Fruit fly (Drosophila melanogaster) whole organism, embryonic: ENCODE results near the gene CG5973.

Source experiments
- ATbp ChIP-seq: fragments of 200-800 bp; sonication (Bioruptor generic); optimal IDR thresholded peaks from 2 replicates; lab custom pipeline; 2017; ENCODE audit warnings: missing biosample characterization, mild to moderate bottlenecking, missing genetic modification characterization, missing genetic modification reagents
- Adf1 ChIP-seq: fragments of 200-800 bp; sonication (Bioruptor generic); IDR thresholded peaks from 2 replicates; pipeline ENCODE4 v1.3.6; 2022; ENCODE audit warnings: missing biosample characterization, missing genetic modification characterization
- BEAF-32 ChIP-seq: fragments of 200-800 bp; sonication (Bioruptor generic); optimal IDR thresholded peaks from 3 replicates; lab custom pipeline; 2017; ENCODE audit warnings: missing biosample characterization, missing genetic modification characterization, mild to moderate bottlenecking, moderate library complexity, missing genetic modification reagents
- CG11456 ChIP-seq: fragments of 200-800 bp; sonication (Bioruptor generic); IDR thresholded peaks from 3 replicates; pipeline ENCODE4 v1.3.6; 2022; ENCODE audit warnings: missing biosample characterization, missing genetic modification characterization
- CG11695 ChIP-seq: fragments of 200-800 bp; sonication (Bioruptor generic); IDR thresholded peaks from 3 replicates; pipeline ENCODE4 v1.3.6; 2022; ENCODE audit warnings: missing biosample characterization, missing genetic modification characterization
- CG12071 ChIP-seq: fragments of 200-800 bp; sonication (Bioruptor generic); optimal IDR thresholded peaks from 3 replicates; lab custom pipeline; 2018; ENCODE audit warnings: missing biosample characterization, mild to moderate bottlenecking, missing genetic modification characterization
- CG12942 ChIP-seq: fragments of 200-800 bp; sonication (Bioruptor generic); optimal IDR thresholded peaks from 3 replicates; lab custom pipeline; 2016; ENCODE audit warnings: missing biosample characterization, missing genetic modification characterization
- CG13287 ChIP-seq: fragments of 200-800 bp; sonication (Bioruptor generic); IDR thresholded peaks from 2 replicates; pipeline ENCODE4 v1.3.6; 2022; ENCODE audit warnings: missing biosample characterization, missing genetic modification characterization; ENCODE audit not compliant: partially characterized antibody
- CG1602 ChIP-seq: fragments of 200-800 bp; sonication (Bioruptor generic); optimal IDR thresholded peaks from 3 replicates; lab custom pipeline; 2016; ENCODE audit warnings: missing biosample characterization, missing genetic modification characterization
- CG16815 ChIP-seq: fragments of 200-800 bp; sonication (Bioruptor generic); optimal IDR thresholded peaks from 3 replicates; lab custom pipeline; 2017; ENCODE audit warnings: missing biosample characterization, mild to moderate bottlenecking, missing genetic modification characterization
- CG17361 ChIP-seq: fragments of 200-800 bp; sonication (Bioruptor generic); IDR thresholded peaks from 3 replicates; pipeline ENCODE4 v1.3.6; 2022; ENCODE audit warnings: missing biosample characterization, missing genetic modification characterization
- CG17612 ChIP-seq: fragments of 200-800 bp; sonication (Bioruptor generic); IDR thresholded peaks from 2 replicates; pipeline ENCODE4 v1.3.6; 2022; ENCODE audit warnings: missing biosample characterization, missing genetic modification characterization
- CG17802 ChIP-seq: fragments of 200-800 bp; sonication (Bioruptor generic); optimal IDR thresholded peaks from 2 replicates; lab custom pipeline; 2018; ENCODE audit warnings: missing biosample characterization, mild to moderate bottlenecking, missing genetic modification characterization, moderate library complexity
- CG17829 ChIP-seq: fragments of 200-800 bp; optimal IDR thresholded peaks from 2 replicates; lab custom pipeline; 2019; ENCODE audit warnings: missing biosample characterization, mild to moderate bottlenecking, missing genetic modification characterization, moderate library complexity
- CG2116 ChIP-seq: fragments of 200-800 bp; sonication (Bioruptor generic); optimal IDR thresholded peaks from 3 replicates; lab custom pipeline; 2018; ENCODE audit warnings: missing biosample characterization, mild to moderate bottlenecking, missing genetic modification characterization
- CG2712 ChIP-seq: fragments of 200-800 bp; optimal IDR thresholded peaks from 3 replicates; lab custom pipeline; 2019; ENCODE audit warnings: missing biosample characterization, mild to moderate bottlenecking, missing genetic modification characterization, moderate library complexity
- CG3847 ChIP-seq: fragments of 200-800 bp; sonication (Bioruptor generic); IDR thresholded peaks from 2 replicates; pipeline ENCODE4 v1.3.6; 2022; ENCODE audit warnings: missing biosample characterization, missing genetic modification characterization
- CG4328 ChIP-seq: fragments of 200-800 bp; sonication (Bioruptor generic); optimal IDR thresholded peaks from 3 replicates; lab custom pipeline; 2017; ENCODE audit warnings: missing biosample characterization, missing genetic modification reagents, missing genetic modification characterization
- CG4360 ChIP-seq: fragments of 200-800 bp; sonication (Bioruptor generic); IDR thresholded peaks from 2 replicates; pipeline ENCODE4 v1.3.6; 2022; ENCODE audit warnings: missing biosample characterization, missing genetic modification characterization
- CG4707 ChIP-seq: fragments of 200-800 bp; sonication (Bioruptor generic); optimal IDR thresholded peaks from 2 replicates; lab custom pipeline; 2018; ENCODE audit warnings: missing biosample characterization, mild to moderate bottlenecking, missing genetic modification characterization, moderate library complexity
- CG8388 ChIP-seq: fragments of 200-800 bp; sonication (Bioruptor generic); optimal IDR thresholded peaks from 2 replicates; lab custom pipeline; 2019; ENCODE audit warnings: missing biosample characterization, mild to moderate bottlenecking, missing genetic modification characterization, moderate library complexity
- CTCF ChIP-seq: fragments of 200-800 bp; sonication (Bioruptor generic); optimal IDR thresholded peaks from 2 replicates; lab custom pipeline; 2017; ENCODE audit warnings: missing biosample characterization, mild to moderate bottlenecking, missing genetic modification characterization, moderate library complexity
- CkIIα-i1 ChIP-seq: fragments of 200-800 bp; sonication (Bioruptor generic); IDR thresholded peaks from 2 replicates; pipeline ENCODE4 v1.3.6; 2022; ENCODE audit warnings: missing biosample characterization, missing genetic modification characterization
- Dip2 ChIP-seq: fragments of 200-800 bp; sonication (Bioruptor generic); IDR thresholded peaks from 2 replicates; pipeline ENCODE4 v1.3.6; 2022; ENCODE audit warnings: missing biosample characterization, missing genetic modification characterization
- H15 ChIP-seq: fragments of 200-800 bp; sonication (Bioruptor generic); IDR thresholded peaks from 3 replicates; pipeline ENCODE4 v1.3.6; 2022; ENCODE audit warnings: missing biosample characterization, missing genetic modification characterization
- Lhr ChIP-seq: fragments of 200-800 bp; sonication (Bioruptor generic); optimal IDR thresholded peaks from 3 replicates; lab custom pipeline; 2017; ENCODE audit warnings: mild to moderate bottlenecking, missing biosample characterization, missing genetic modification reagents, missing genetic modification characterization
- MESR4 ChIP-seq: fragments of 200-800 bp; sonication (Bioruptor generic); optimal IDR thresholded peaks from 2 replicates; lab custom pipeline; 2018; ENCODE audit warnings: missing biosample characterization, mild to moderate bottlenecking, missing genetic modification characterization, moderate library complexity
- NfI ChIP-seq: fragments of 200-800 bp; sonication (Bioruptor generic); optimal IDR thresholded peaks from 3 replicates; lab custom pipeline; 2018; ENCODE audit warnings: missing biosample characterization, mild to moderate bottlenecking, missing genetic modification characterization, moderate library complexity
- ac ChIP-seq: fragments of 200-800 bp; sonication (Bioruptor generic); optimal IDR thresholded peaks from 3 replicates; lab custom pipeline; 2017; ENCODE audit warnings: missing biosample characterization, mild to moderate bottlenecking, missing genetic modification characterization
- az2 ChIP-seq: fragments of 200-800 bp; sonication (Bioruptor generic); optimal IDR thresholded peaks from 3 replicates; lab custom pipeline; 2016; ENCODE audit warnings: missing biosample characterization, missing genetic modification characterization
- bigmax ChIP-seq: fragments of 200-800 bp; sonication (Bioruptor generic); optimal IDR thresholded peaks from 2 replicates; lab custom pipeline; 2018; ENCODE audit warnings: missing biosample characterization, mild to moderate bottlenecking, missing genetic modification characterization
- crc ChIP-seq: fragments of 200-800 bp; sonication (Bioruptor generic); optimal IDR thresholded peaks from 2 replicates; lab custom pipeline; 2016; ENCODE audit warnings: missing biosample characterization, missing genetic modification characterization
- dm ChIP-seq: fragments of 200-800 bp; sonication (Bioruptor generic); optimal IDR thresholded peaks from 3 replicates; lab custom pipeline; 2016; ENCODE audit warnings: missing biosample characterization, missing genetic modification characterization
- en ChIP-seq: fragments of 200-800 bp; sonication (Bioruptor generic); optimal IDR thresholded peaks from 2 replicates; lab custom pipeline; 2016; ENCODE audit warnings: missing biosample characterization, missing genetic modification characterization
- eve ChIP-seq, 2 experiments: fragments of >200 bp; optimal IDR thresholded peaks; 2 replicates each; lab custom pipeline; 2017; ENCODE audit warnings: missing biosample characterization in 2 of 2, missing genetic modification characterization in 2 of 2
- gfzf ChIP-seq: fragments of 200-800 bp; sonication (Bioruptor generic); optimal IDR thresholded peaks from 2 replicates; lab custom pipeline; 2016; ENCODE audit warnings: missing biosample characterization, mild to moderate bottlenecking, missing genetic modification characterization, moderate library complexity
- ham ChIP-seq: fragments of 200-800 bp; sonication (Bioruptor generic); IDR thresholded peaks from 2 replicates; pipeline ENCODE4 v1.3.6; 2022; ENCODE audit warnings: missing biosample characterization, missing genetic modification characterization
- ind ChIP-seq: fragments of 200-800 bp; sonication (Bioruptor generic); optimal IDR thresholded peaks from 3 replicates; lab custom pipeline; 2016; ENCODE audit warnings: missing biosample characterization, missing genetic modification characterization
- jumu ChIP-seq: fragments of 200-800 bp; sonication (Bioruptor generic); optimal IDR thresholded peaks from 3 replicates; lab custom pipeline; 2016; ENCODE audit warnings: missing biosample characterization, missing genetic modification characterization
- klu ChIP-seq: fragments of 200-800 bp; sonication (Bioruptor generic); IDR thresholded peaks from 2 replicates; pipeline ENCODE4 v1.3.6; 2022; ENCODE audit warnings: missing biosample characterization, missing genetic modification characterization
- lmd ChIP-seq: fragments of 200-800 bp; sonication (Bioruptor generic); IDR thresholded peaks from 2 replicates; pipeline ENCODE4 v1.3.6; 2022; ENCODE audit warnings: missing biosample characterization, missing genetic modification characterization
- nau ChIP-seq: fragments of 200-800 bp; sonication (Bioruptor generic); optimal IDR thresholded peaks from 3 replicates; lab custom pipeline; 2017; ENCODE audit warnings: missing biosample characterization, mild to moderate bottlenecking, missing genetic modification characterization, missing genetic modification reagents
- odd ChIP-seq: fragments of 200-800 bp; sonication (Bioruptor generic); optimal IDR thresholded peaks from 2 replicates; lab custom pipeline; 2017; ENCODE audit warnings: missing biosample characterization, mild to moderate bottlenecking, missing genetic modification characterization
- onecut ChIP-seq: fragments of 200-800 bp; sonication (Bioruptor generic); IDR thresholded peaks from 2 replicates; pipeline ENCODE4 v1.3.6; 2022; ENCODE audit warnings: missing biosample characterization, missing genetic modification characterization
- pan ChIP-seq, 4 experiments: fragments of >200 bp in 3 of 4; fragments of 200-800 bp in 1 of 4; sonication (Bioruptor generic) in 1 of 4; optimal IDR thresholded peaks in 3 of 4; IDR thresholded peaks in 1 of 4; 2 replicates each; pipeline versions ENCODE4 v1.3.6 to Lab custom; 2017 to 2022; ENCODE audit warnings: missing biosample characterization in 2 of 4, missing genetic modification characterization in 2 of 4, mixed read lengths in 1 of 4
- pho ChIP-seq: fragments of 200-800 bp; sonication (Bioruptor generic); optimal IDR thresholded peaks from 2 replicates; lab custom pipeline; 2016; ENCODE audit warnings: missing biosample characterization, missing genetic modification characterization
- sc ChIP-seq, 3 experiments: fragments of >200 bp in 2 of 3; fragments of 200-800 bp in 1 of 3; sonication (Bioruptor generic) in 1 of 3; optimal IDR thresholded peaks; 2 replicates in 2 of 3; 3 replicates in 1 of 3; lab custom pipeline; 2017; ENCODE audit warnings: mild to moderate bottlenecking in 1 of 3, missing biosample characterization in 1 of 3, missing genetic modification characterization in 1 of 3, missing genetic modification reagents in 1 of 3
- so ChIP-seq: fragments of 200-800 bp; sonication (Bioruptor generic); IDR thresholded peaks from 3 replicates; pipeline ENCODE4 v1.3.6; 2022; ENCODE audit warnings: missing biosample characterization, missing genetic modification characterization
- stwl ChIP-seq: fragments of 200-800 bp; sonication (Bioruptor generic); optimal IDR thresholded peaks from 3 replicates; lab custom pipeline; 2018; ENCODE audit warnings: missing biosample characterization, mild to moderate bottlenecking, missing genetic modification characterization, moderate library complexity
- tio ChIP-seq: fragments of 200-800 bp; sonication (Bioruptor generic); optimal IDR thresholded peaks from 2 replicates; lab custom pipeline; 2017; ENCODE audit warnings: missing biosample characterization, missing genetic modification characterization, inconsistent platforms
- toy ChIP-seq: fragments of 200-800 bp; sonication (Bioruptor generic); IDR thresholded peaks from 2 replicates; pipeline ENCODE4 v1.3.6; 2022; ENCODE audit warnings: missing biosample characterization, missing genetic modification characterization
- vnd ChIP-seq: fragments of 200-800 bp; sonication (Bioruptor generic); IDR thresholded peaks from 3 replicates; pipeline ENCODE4 v1.3.6; 2022; ENCODE audit warnings: missing biosample characterization, missing genetic modification characterization; ENCODE audit not compliant: partially characterized antibody

Gene CG5973

dm6 chr2L:7409602-7410001, 27.7 kb upstream of the CG5973 start, which contains the start of gene CG5181:
CG5181 (minus strand) TSS chr2L:7409809.
- TF ChIP-seq eve (GFP tag; optimal IDR thresholded peaks at IDR 0.05; lab: Kevin White, UChicago) (no peak), CG17802 (tag; lab: Kevin White, UChicago) (no peak), CG17829 (tag; lab: Kevin White, UChicago) (no peak), sc (optimal IDR thresholded peaks at IDR 0.05; lab: Kevin White, UChicago) (no peak), sc (GFP tag; optimal IDR thresholded peaks at IDR 0.05; lab: Kevin White, UChicago) (no peak), toy (GFP tag; lab: Robert Waterston, UW) (no peak), CTCF (GFP tag; lab: Kevin White, UChicago) (no peak), CkIIα-i1 (GFP tag; lab: Robert Waterston, UW) (no peak), MESR4 (GFP tag; lab: Kevin White, UChicago) (peak; percentile 25), CG12071 (GFP tag; lab: Kevin White, UChicago) (no peak), pho (no peak), odd (no peak), CG16815 (no peak), Lhr (GFP tag; lab: Kevin White, UChicago) (no peak), ham (GFP tag; lab: Robert Waterston, UW) (no peak), CG13287 (GFP tag; lab: Robert Waterston, UW) (peak; percentile 32; the same call in 1 of the 2 replicates), ATbp (no peak), CG3847 (no peak), H15 (GFP tag; lab: Robert Waterston, UW) (no peak), ind (GFP tag; lab: Kevin White, UChicago) (no peak), onecut (GFP tag; lab: Robert Waterston, UW) (no peak), CG4328 (GFP tag; lab: Kevin White, UChicago) (no peak), NfI (GFP tag; lab: Kevin White, UChicago) (no peak), CG2712 (peak; percentile 1), CG2116 (GFP tag; lab: Kevin White, UChicago) (no peak), ac (no peak), CG11456 (GFP tag; lab: Robert Waterston, UW) (no peak), dm (GFP tag; lab: Kevin White, UChicago) (no peak), gfzf (GFP tag; lab: Kevin White, UChicago) (peak; percentile 63), CG4360 (GFP tag; lab: Robert Waterston, UW) (no peak), Adf1 (GFP tag; lab: Robert Waterston, UW) (no peak), pan (optimal IDR thresholded peaks at IDR 0.05; lab: Kevin White, UChicago) (no peak), pan (GFP tag; optimal IDR thresholded peaks at IDR 0.05 in 1 of 2, IDR thresholded peaks at IDR 0.05 in 1 of 2) (no peak), Dip2 (GFP tag; lab: Robert Waterston, UW) (no peak), en (no peak), vnd (no peak), CG12942 (no peak), lmd (GFP tag; lab: Robert Waterston, UW) (no peak), jumu (GFP tag; lab: Kevin White, UChicago) (no peak), CG17361 (GFP tag; lab: Robert Waterston, UW) (no peak), az2 (GFP tag; lab: Kevin White, UChicago) (no peak), CG11695 (GFP tag; lab: Robert Waterston, UW) (no peak), crc (GFP tag; lab: Kevin White, UChicago) (no peak), CG17612 (GFP tag; lab: Robert Waterston, UW) (no peak), tio (GFP tag; lab: Kevin White, UChicago) (no peak), CG1602 (no peak), klu (GFP tag; lab: Robert Waterston, UW) (no peak), stwl (tag; lab: Kevin White, UChicago) (peak; percentile 86), CG8388 (no peak), nau (GFP tag; lab: Kevin White, UChicago) (no peak), CG4707 (GFP tag; lab: Kevin White, UChicago) (no peak), BEAF-32 (GFP tag; lab: Kevin White, UChicago) (peak; percentile 10), bigmax (no peak), so (GFP tag; lab: Robert Waterston, UW) (no peak)
